Fruit fly (Drosophila melanogaster): ENCODE measurements around the gene CG11560.

dm6 chr3L:12129111-12129510, 9.3 kb downstream of the CG11560 start, which contains the start of gene Lsp2:
- TF ChIP-seq Sin3A (optimal IDR thresholded peaks at IDR 0.05) (no peak), psq (optimal IDR thresholded peaks at IDR 0.05) (no peak), Myc (optimal IDR thresholded peaks at IDR 0.05) (no peak), insv (optimal IDR thresholded peaks at IDR 0.05) (no peak), h (optimal IDR thresholded peaks at IDR 0.05) (no peak), ttk (optimal IDR thresholded peaks at IDR 0.05) (no peak)

Measured in Kc167 (cell line).